Worm (Caenorhabditis elegans): ENCODE measurements around the gene F53E4.1.

F53E4.1 gene

ce11 chrV:15664053-15664661, 3.9 kb downstream of the F53E4.1 start:
- TF ChIP-seq pax-1 (tag; optimal IDR thresholded peaks at IDR 0.05): peak; percentile 62
- TF ChIP-seq hlh-13 (GFP tag; optimal IDR thresholded peaks at IDR 0.05): no peak
- TF ChIP-seq ceh-34 (tag; optimal IDR thresholded peaks at IDR 0.05): no peak
- no peak for TF ChIP-seq pag-3 (tag; optimal IDR thresholded peaks at IDR 0.05; ENCODE audit: borderline replicate concordance)
- TF ChIP-seq unc-55 (GFP tag; optimal IDR thresholded peaks at IDR 0.05): peak; percentile 60
- TF ChIP-seq rnt-1 (tag; optimal IDR thresholded peaks at IDR 0.05): peak; percentile 17
- TF ChIP-seq unc-42 (tag; optimal IDR thresholded peaks at IDR 0.05): no peak
- TF ChIP-seq ceh-48 (tag; optimal IDR thresholded peaks at IDR 0.05): no peak
- no peak for TF ChIP-seq pqm-1 (tag; optimal IDR thresholded peaks at IDR 0.05)
- TF ChIP-seq ceh-18 (tag; optimal IDR thresholded peaks at IDR 0.05): peak; percentile 20
- no peak for TF ChIP-seq ceh-6 (GFP tag; optimal IDR thresholded peaks at IDR 0.05)
- TF ChIP-seq ceh-31 (tag; optimal IDR thresholded peaks at IDR 0.05): peak; percentile 22
- no peak for TF ChIP-seq hlh-6 (tag; optimal IDR thresholded peaks at IDR 0.05)
- TF ChIP-seq dve-1 (tag; optimal IDR thresholded peaks at IDR 0.05): peak; percentile 57

ce11 chrV:15661580-15661979, 6.5 kb downstream of the F53E4.1 start:
- TF ChIP-seq pax-1 (tag; optimal IDR thresholded peaks at IDR 0.05) (no peak), sox-2 (GFP tag; IDR thresholded peaks at IDR 0.05) (no peak), C38D4.7 (GFP tag; optimal IDR thresholded peaks at IDR 0.05) (no peak), elt-2 (tag; optimal IDR thresholded peaks at IDR 0.05) (no peak)

- TF ChIP-seq unc-3 (GFP tag; conservative IDR thresholded peaks at IDR 0.05): no peak
- TF ChIP-seq unc-3 (tag; optimal IDR thresholded peaks at IDR 0.05): no peak
- TF ChIP-seq npax-4 (tag; optimal IDR thresholded peaks at IDR 0.05): no peak
- TF ChIP-seq sdc-2 (tag; optimal IDR thresholded peaks at IDR 0.05): no peak
- TF ChIP-seq ceh-2 (tag; optimal IDR thresholded peaks at IDR 0.05): no peak
- TF ChIP-seq madf-2 (tag; optimal IDR thresholded peaks at IDR 0.05): no peak
- TF ChIP-seq rnt-1 (tag; optimal IDR thresholded peaks at IDR 0.05): peak; percentile 22
Observed at ce11 chrV:15661003-15661402, 7.1 kb downstream of the F53E4.1 start.

ce11 chrV:15658262-15659060, 9.6 kb downstream of the F53E4.1 start:
- TF ChIP-seq hlh-15 (tag; optimal IDR thresholded peaks at IDR 0.05): no peak
- TF ChIP-seq ceh-34 (tag; optimal IDR thresholded peaks at IDR 0.05): no peak
- TF ChIP-seq ceh-18 (tag; optimal IDR thresholded peaks at IDR 0.05): no peak
- TF ChIP-seq rnt-1 (tag; optimal IDR thresholded peaks at IDR 0.05): no peak
- no peak for TF ChIP-seq ceh-14 (tag; optimal IDR thresholded peaks at IDR 0.05)
- TF ChIP-seq unc-42 (tag; optimal IDR thresholded peaks at IDR 0.05): no peak
- TF ChIP-seq ama-1 (optimal IDR thresholded peaks at IDR 0.05): no peak
- TF ChIP-seq hlh-30 (tag; optimal IDR thresholded peaks at IDR 0.05; ENCODE audit: insufficient read depth): no peak
- TF ChIP-seq pag-3 (tag; optimal IDR thresholded peaks at IDR 0.05; ENCODE audit: borderline replicate concordance): no peak
- TF ChIP-seq T23F11.4 (GFP tag; optimal IDR thresholded peaks at IDR 0.05): no peak
- TF ChIP-seq ceh-24 (tag; optimal IDR thresholded peaks at IDR 0.05): no peak
- TF ChIP-seq nhr-232 (tag; optimal IDR thresholded peaks at IDR 0.05): no peak
- TF ChIP-seq tbx-7 (tag; optimal IDR thresholded peaks at IDR 0.05): no peak
- no peak for TF ChIP-seq unc-55 (GFP tag; optimal IDR thresholded peaks at IDR 0.05)

ce11 chrV:15654124-15654523, 14.0 kb downstream of the F53E4.1 start, which contains the start of gene F53E4.2:
Gene F53E4.2 (plus strand): TSS chrV:15654424.
- TF ChIP-seq pax-1 (tag; optimal IDR thresholded peaks at IDR 0.05): no peak
- no peak for TF ChIP-seq ahr-1 (tag; optimal IDR thresholded peaks at IDR 0.05)
- no peak for TF ChIP-seq ceh-48 (tag; optimal IDR thresholded peaks at IDR 0.05)
- no peak for TF ChIP-seq ceh-6 (GFP tag; optimal IDR thresholded peaks at IDR 0.05)
- no peak for TF ChIP-seq pag-3 (tag; optimal IDR thresholded peaks at IDR 0.05; ENCODE audit: borderline replicate concordance)
- no peak for TF ChIP-seq T23F11.4 (GFP tag; optimal IDR thresholded peaks at IDR 0.05)
- no peak for TF ChIP-seq unc-42 (tag; optimal IDR thresholded peaks at IDR 0.05)
- TF ChIP-seq hlh-13 (GFP tag; optimal IDR thresholded peaks at IDR 0.05): no peak
- TF ChIP-seq K02D7.2 (tag; optimal IDR thresholded peaks at IDR 0.05): no peak
- TF ChIP-seq eyg-1 (tag; optimal IDR thresholded peaks at IDR 0.05): no peak
- no peak for TF ChIP-seq ets-4 (tag; optimal IDR thresholded peaks at IDR 0.05)
- TF ChIP-seq pat-9 (tag; optimal IDR thresholded peaks at IDR 0.05): no peak
- no peak for TF ChIP-seq ceh-34 (tag; optimal IDR thresholded peaks at IDR 0.05)
- no peak for TF ChIP-seq nhr-11 (tag; optimal IDR thresholded peaks at IDR 0.05)
